Fruit fly (Drosophila melanogaster): ENCODE measurements around the gene CG14624.

Gene CG14624

DNA sequence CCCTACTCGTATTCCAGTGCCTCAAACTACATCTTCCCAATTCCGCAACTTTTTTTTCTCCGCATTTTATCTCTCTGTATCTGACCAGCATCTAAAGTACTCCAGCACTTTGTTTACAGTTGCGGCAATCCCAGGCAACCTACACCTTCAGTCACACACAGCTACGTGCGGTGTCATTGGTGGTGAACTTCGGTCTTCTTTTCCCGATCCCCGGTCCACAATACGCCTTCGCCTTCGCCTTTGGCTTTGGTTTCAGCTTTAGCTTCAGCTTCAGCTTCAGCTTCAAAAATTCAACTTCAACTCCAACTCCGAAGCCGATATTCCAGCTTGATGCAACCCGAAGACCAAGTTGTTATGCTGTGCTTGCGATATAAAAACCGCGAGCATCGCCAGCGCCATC is 15.5 kb upstream of the CG14624 start, which contains the start of gene CG11380:
Gene CG11380, plus strand, starts transcription at position 301 of the 400 bp plus-strand sequence.
- TF ChIP-seq CG7928 (GFP tag; optimal IDR thresholded peaks at IDR 0.05) (no peak), Dip3 (GFP tag; optimal IDR thresholded peaks at IDR 0.05) (no peak), cato (GFP tag; optimal IDR thresholded peaks at IDR 0.05; ENCODE audit: borderline replicate concordance) (no peak), CG31388 (GFP tag; optimal IDR thresholded peaks at IDR 0.05) (no peak), CG2678 (tag; optimal IDR thresholded peaks at IDR 0.05) (no peak), CG8359 (GFP tag; optimal IDR thresholded peaks at IDR 0.05; ENCODE audit: borderline replicate concordance) (no peak)

dm6 chrX:1197862-1198261 is 8.7 kb upstream of the CG14624 start:
- TF ChIP-seq Fer2 (tag; optimal IDR thresholded peaks at IDR 0.05) (no peak), nmo (GFP tag; optimal IDR thresholded peaks at IDR 0.05) (no peak), fd3F (GFP tag; optimal IDR thresholded peaks at IDR 0.05) (no peak), croc (GFP tag; conservative IDR thresholded peaks at IDR 0.05) (no peak)

DNA sequence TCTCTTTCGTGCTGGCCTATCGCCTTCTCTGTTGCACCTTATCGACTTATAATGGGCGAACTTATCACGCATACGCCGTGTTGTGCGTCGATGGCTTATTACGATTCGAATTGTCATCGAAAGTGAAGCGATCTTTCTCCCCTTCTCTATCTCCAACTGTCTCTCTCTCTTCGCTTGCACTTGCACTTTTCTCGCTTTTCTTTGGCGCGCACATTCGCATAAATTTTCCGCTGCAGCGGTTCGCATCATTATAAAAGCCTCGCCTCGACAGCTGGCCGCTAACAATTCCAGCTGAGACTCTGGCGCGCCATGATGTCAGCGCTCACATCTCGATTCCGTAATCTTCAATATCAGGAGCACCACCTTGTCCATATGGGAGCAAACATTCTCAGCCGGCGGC is 7.3 kb upstream of the CG14624 start, which contains the start of gene CG14625:
Gene CG14625, plus strand, starts transcription at position 301 of the 400 bp plus-strand sequence.
- TF ChIP-seq lab (GFP tag; optimal IDR thresholded peaks at IDR 0.05) (no peak), CG11247 (GFP tag; IDR thresholded peaks at IDR 0.05) (no peak), grau (tag; optimal IDR thresholded peaks at IDR 0.05) (no peak), TFAM (GFP tag; optimal IDR thresholded peaks at IDR 0.05) (no peak), pzg (GFP tag; optimal IDR thresholded peaks at IDR 0.05) (no peak), Blimp-1 (GFP tag; optimal IDR thresholded peaks at IDR 0.05) (peak; percentile 10)

DNA sequence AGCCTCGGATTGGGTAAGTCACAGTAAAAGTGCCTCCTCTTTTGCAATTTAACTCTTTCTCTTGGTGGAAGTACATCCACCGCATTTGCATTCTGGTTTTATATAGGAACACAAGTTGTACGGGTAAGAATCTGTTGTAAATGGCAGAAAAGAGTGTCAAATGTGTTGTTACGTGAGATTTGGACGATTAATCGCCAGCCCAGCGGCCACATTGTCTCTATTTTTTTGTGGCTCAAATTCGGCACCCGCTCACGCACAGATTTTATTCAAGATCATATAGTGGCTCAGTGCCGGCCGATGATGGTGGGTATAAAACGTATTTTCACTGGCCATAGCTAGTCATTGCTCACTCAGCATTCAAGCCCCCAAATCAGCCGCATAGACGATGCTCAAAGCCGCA is 3.1 kb upstream of the CG14624 start, which contains the start of gene CG11381:
Gene CG11381, plus strand, starts transcription at position 301 of the 400 bp plus-strand sequence.
- TF ChIP-seq disco-r (GFP tag; optimal IDR thresholded peaks at IDR 0.05): no peak
- TF ChIP-seq Nf-YC (tag; optimal IDR thresholded peaks at IDR 0.05): no peak
- no peak for TF ChIP-seq vnd (GFP tag; IDR thresholded peaks at IDR 0.05; ENCODE audit: partially characterized antibody)
- no peak for TF ChIP-seq org-1 (GFP tag; optimal IDR thresholded peaks at IDR 0.05)
- no peak for TF ChIP-seq CG4328 (GFP tag; optimal IDR thresholded peaks at IDR 0.05)
- TF ChIP-seq CG4730 (GFP tag; IDR thresholded peaks at IDR 0.05): no peak
- TF ChIP-seq nerfin-2 (GFP tag; IDR thresholded peaks at IDR 0.05; ENCODE audit: partially characterized antibody): no peak
- TF ChIP-seq pan (optimal IDR thresholded peaks at IDR 0.05): no peak
- no peak for TF ChIP-seq pan (GFP tag; optimal IDR thresholded peaks at IDR 0.05 in 1 of 2, IDR thresholded peaks at IDR 0.05 in 1 of 2)
- no peak for TF ChIP-seq CG6175 (GFP tag; IDR thresholded peaks at IDR 0.05)

- TF ChIP-seq sens (GFP tag) (peak; percentile 36), kni (GFP tag; optimal IDR thresholded peaks at IDR 0.05) (peak; percentile 31), stwl (tag; optimal IDR thresholded peaks at IDR 0.05) (peak; percentile 5), CG15696 (tag; optimal IDR thresholded peaks at IDR 0.05) (peak; percentile 15), CG31441 (GFP tag; IDR thresholded peaks at IDR 0.05) (0 out of 2 replicates have a peak, but pooled peaks have one; percentile 19), CG2889 (GFP tag; IDR thresholded peaks at IDR 0.05) (no peak), CG6683 (GFP tag; optimal IDR thresholded peaks at IDR 0.05) (no peak), Xrp1 (GFP tag; IDR thresholded peaks at IDR 0.05) (0 out of 2 replicates have a peak, but pooled peaks have one; percentile 21), lola (GFP tag; optimal IDR thresholded peaks at IDR 0.05) (peak in 1 of 3 experiments; percentile 2), CG10979 (tag; optimal IDR thresholded peaks at IDR 0.05) (peak; percentile 5), Blimp-1 (GFP tag; optimal IDR thresholded peaks at IDR 0.05) (peak; percentile 92), CG15269 (tag; optimal IDR thresholded peaks at IDR 0.05) (no peak), mld (GFP tag; IDR thresholded peaks at IDR 0.05; ENCODE audit: partially characterized antibody) (no peak), Drgx (GFP tag; IDR thresholded peaks at IDR 0.05) (no peak), tll (GFP tag; optimal IDR thresholded peaks at IDR 0.05) (peak in 1 of 2 experiments; percentile 13), dmrt99B (tag; optimal IDR thresholded peaks at IDR 0.05) (peak; percentile 12), nerfin-1 (tag; optimal IDR thresholded peaks at IDR 0.05) (peak; percentile 3)
These were observed 2.9 kb downstream of the CG14624 start, which contains the start of gene CG11382 for dm6 chrX:1209251-1210020. Gene CG11382 (plus strand): TSS chrX:1209970.
